Worm (Caenorhabditis elegans) whole organism, young adult: ENCODE results near the gene bud-31.

ENCODE experiments used
- B0261.1 ChIP-seq: sonication (generic microtip); optimal IDR thresholded peaks from 2 replicates; lab custom pipeline; 2016; ENCODE audit warnings: mild to moderate bottlenecking, missing genetic modification characterization, moderate library complexity, missing compliant biosample characterization
- F49E8.2 ChIP-seq: sonication (generic microtip); optimal IDR thresholded peaks from 3 replicates; lab custom pipeline; 2017; ENCODE audit warnings: missing genetic modification characterization, mild to moderate bottlenecking, missing compliant biosample characterization, antibody characterized with exemption, moderate library complexity; ENCODE audit not compliant: insufficient read depth
- F57C9.4 ChIP-seq: sonication (generic microtip); optimal IDR thresholded peaks from 2 replicates; lab custom pipeline; 2017; ENCODE audit warnings: mild to moderate bottlenecking, missing genetic modification characterization, missing compliant biosample characterization
- Y56A3A.18 ChIP-seq: fragments of 200-800 bp; sonication (Bioruptor generic); IDR thresholded peaks from 2 replicates; pipeline ENCODE4 v1.3.6; 2022; ENCODE audit warnings: missing genetic modification reagents, missing genetic modification characterization, missing compliant biosample characterization
- ZK185.1 ChIP-seq: sonication (generic microtip); optimal IDR thresholded peaks from 2 replicates; lab custom pipeline; 2016; ENCODE audit warnings: mild to moderate bottlenecking, missing genetic modification characterization, missing compliant biosample characterization; ENCODE audit not compliant: poor library complexity, severe bottlenecking
- ama-1 ChIP-seq, 3 experiments: fragments of 150-350 bp in 1 of 3; sonication (generic microtip) in 2 of 3; optimal IDR thresholded peaks; 2 replicates each; lab custom pipeline; 2014 to 2018; ENCODE audit warnings: missing biosample characterization in 2 of 3, missing genetic modification characterization in 2 of 3, missing genetic modification reagents in 2 of 3
- lsl-1 ChIP-seq: fragments of 200-800 bp; sonication (Bioruptor generic); optimal IDR thresholded peaks from 2 replicates; lab custom pipeline; 2018; ENCODE audit warnings: mild to moderate bottlenecking, missing genetic modification characterization, moderate library complexity, missing compliant biosample characterization

ce11 chrIII:9698635-9699396, 2.5 kb upstream of the bud-31 start:
- TF ChIP-seq ama-1 (optimal IDR thresholded peaks at IDR 0.05; lab: Kevin White, UChicago), result no peak
- TF ChIP-seq ama-1 (GFP tag; optimal IDR thresholded peaks at IDR 0.05; lab: Kevin White, UChicago), result no peak
- no peak for TF ChIP-seq F57C9.4
- no peak for TF ChIP-seq Y56A3A.18
- no peak for TF ChIP-seq ZK185.1 (tag; lab: Kevin White, UChicago)
- TF ChIP-seq F49E8.2, result no peak
- no peak for TF ChIP-seq B0261.1 (tag; lab: Kevin White, UChicago)
- no peak for TF ChIP-seq lsl-1 (GFP tag; lab: Kevin White, UChicago)
